Worm (Caenorhabditis elegans) whole organism, late embryonic: ENCODE measurements around the gene clec-219.

Experiments
- T23F11.4 ChIP-seq: fragments of 200-800 bp; sonication (Bioruptor generic); optimal IDR thresholded peaks from 2 replicates; lab custom pipeline; 2018; ENCODE audit warnings: mild to moderate bottlenecking, missing genetic modification characterization, missing compliant biosample characterization
- ahr-1 ChIP-seq: sonication (generic microtip); optimal IDR thresholded peaks from 2 replicates; lab custom pipeline; 2016; ENCODE audit warnings: missing genetic modification characterization, missing compliant biosample characterization
- ceh-18 ChIP-seq: sonication (generic microtip); optimal IDR thresholded peaks from 2 replicates; lab custom pipeline; 2016; ENCODE audit warnings: missing genetic modification characterization, missing compliant biosample characterization
- ceh-22 ChIP-seq: sonication (generic microtip); optimal IDR thresholded peaks from 2 replicates; lab custom pipeline; 2017; ENCODE audit warnings: missing biosample characterization, missing genetic modification characterization
- ceh-30 ChIP-seq: fragments of 150-350 bp; optimal IDR thresholded peaks from 2 replicates; lab custom pipeline; 2014; ENCODE audit warnings: missing biosample characterization, missing genetic modification characterization
- ceh-31 ChIP-seq: sonication (generic microtip); optimal IDR thresholded peaks from 2 replicates; lab custom pipeline; 2016; ENCODE audit warnings: missing genetic modification characterization, missing compliant biosample characterization
- ceh-34 ChIP-seq: sonication (generic microtip); optimal IDR thresholded peaks from 2 replicates; lab custom pipeline; 2016; ENCODE audit warnings: mild to moderate bottlenecking, missing genetic modification characterization, missing compliant biosample characterization
- ceh-45 ChIP-seq: fragments of 200-800 bp; sonication (Bioruptor generic); IDR thresholded peaks from 2 replicates; pipeline ENCODE4 v1.3.6; 2022; ENCODE audit warnings: missing genetic modification reagents, missing genetic modification characterization, missing compliant biosample characterization
- ceh-48 ChIP-seq: sonication (generic microtip); optimal IDR thresholded peaks from 2 replicates; lab custom pipeline; 2016; ENCODE audit warnings: missing genetic modification characterization, inconsistent platforms, missing compliant biosample characterization
- ceh-6 ChIP-seq: fragments of 200-800 bp; sonication (Bioruptor generic); optimal IDR thresholded peaks from 2 replicates; lab custom pipeline; 2018; ENCODE audit warnings: mild to moderate bottlenecking, missing genetic modification characterization, missing compliant biosample characterization
- ceh-9 ChIP-seq: sonication (generic microtip); optimal IDR thresholded peaks from 2 replicates; lab custom pipeline; 2016; ENCODE audit warnings: mild to moderate bottlenecking, missing genetic modification characterization, inconsistent platforms, missing compliant biosample characterization
- elt-2 ChIP-seq: sonication (generic microtip); optimal IDR thresholded peaks from 2 replicates; lab custom pipeline; 2016; ENCODE audit warnings: missing genetic modification reagents, missing genetic modification characterization, missing compliant biosample characterization
- elt-4 ChIP-seq: sonication (generic microtip); optimal IDR thresholded peaks from 2 replicates; lab custom pipeline; 2016; ENCODE audit warnings: missing genetic modification characterization, missing compliant biosample characterization
- ets-4 ChIP-seq: sonication (generic microtip); optimal IDR thresholded peaks from 2 replicates; lab custom pipeline; 2016; ENCODE audit warnings: missing genetic modification characterization, missing compliant biosample characterization
- eyg-1 ChIP-seq: sonication (generic microtip); optimal IDR thresholded peaks from 2 replicates; lab custom pipeline; 2016; ENCODE audit warnings: missing genotype, missing genetic modification characterization, missing compliant biosample characterization
- fax-1 ChIP-seq: sonication (generic microtip); optimal IDR thresholded peaks from 2 replicates; lab custom pipeline; 2016; ENCODE audit warnings: missing genotype, missing genetic modification characterization, missing compliant biosample characterization
- fkh-10 ChIP-seq: fragments of 150-350 bp; optimal IDR thresholded peaks from 2 replicates; lab custom pipeline; 2014; ENCODE audit warnings: missing biosample characterization, missing genetic modification reagents, missing genetic modification characterization
- hlh-30 ChIP-seq: sonication (generic microtip); optimal IDR thresholded peaks from 2 replicates; lab custom pipeline; 2017; ENCODE audit warnings: antibody characterized with exemption, missing genetic modification characterization, missing compliant biosample characterization; ENCODE audit not compliant: insufficient read depth
- hlh-6 ChIP-seq: sonication (generic microtip); optimal IDR thresholded peaks from 2 replicates; lab custom pipeline; 2016; ENCODE audit warnings: missing genotype, missing genetic modification characterization, missing compliant biosample characterization
- hlh-8 ChIP-seq: sonication (generic microtip); optimal IDR thresholded peaks from 2 replicates; lab custom pipeline; 2016; ENCODE audit warnings: missing genotype, missing genetic modification characterization, missing compliant biosample characterization
- lin-11 ChIP-seq: fragments of 200-800 bp; sonication (Bioruptor generic); optimal IDR thresholded peaks from 2 replicates; lab custom pipeline; 2018; ENCODE audit warnings: mild to moderate bottlenecking, missing genetic modification characterization, missing compliant biosample characterization
- madf-2 ChIP-seq: sonication (generic microtip); optimal IDR thresholded peaks from 2 replicates; lab custom pipeline; 2017; ENCODE audit warnings: missing genetic modification characterization, missing compliant biosample characterization
- mec-3 ChIP-seq: sonication (generic microtip); optimal IDR thresholded peaks from 2 replicates; lab custom pipeline; 2016; ENCODE audit warnings: borderline replicate concordance, missing genetic modification characterization, missing compliant biosample characterization
- nfya-1 ChIP-seq: sonication (generic microtip); optimal IDR thresholded peaks from 2 replicates; lab custom pipeline; 2017; ENCODE audit warnings: missing genetic modification characterization, mild to moderate bottlenecking, missing compliant biosample characterization, antibody characterized with exemption, moderate library complexity
- nhr-11 ChIP-seq: fragments of 150-350 bp; optimal IDR thresholded peaks from 2 replicates; lab custom pipeline; 2014; ENCODE audit warnings: missing biosample characterization, missing genetic modification characterization
- nhr-232 ChIP-seq: sonication (generic microtip); optimal IDR thresholded peaks from 2 replicates; lab custom pipeline; 2016; ENCODE audit warnings: missing genetic modification characterization, missing compliant biosample characterization
- npax-4 ChIP-seq: sonication (generic microtip); optimal IDR thresholded peaks from 2 replicates; lab custom pipeline; 2016; ENCODE audit warnings: missing genetic modification characterization, missing compliant biosample characterization
- odd-2 ChIP-seq: sonication (generic microtip); optimal IDR thresholded peaks from 2 replicates; lab custom pipeline; 2017; ENCODE audit warnings: antibody characterized with exemption, mild to moderate bottlenecking, missing genetic modification characterization, missing compliant biosample characterization
- pag-3 ChIP-seq: sonication (generic microtip); optimal IDR thresholded peaks from 2 replicates; lab custom pipeline; 2016; ENCODE audit warnings: missing compliant biosample characterization, missing genetic modification characterization, borderline replicate concordance
- pat-9 ChIP-seq: fragments of 200-800 bp; sonication (Bioruptor generic); optimal IDR thresholded peaks from 2 replicates; lab custom pipeline; 2018; ENCODE audit warnings: mild to moderate bottlenecking, missing genetic modification characterization, moderate library complexity, missing compliant biosample characterization
- pqm-1 ChIP-seq: sonication (generic microtip); optimal IDR thresholded peaks from 2 replicates; lab custom pipeline; 2016; ENCODE audit warnings: missing genetic modification characterization, missing compliant biosample characterization
- sdc-2 ChIP-seq: sonication (generic microtip); optimal IDR thresholded peaks from 2 replicates; lab custom pipeline; 2016; ENCODE audit warnings: missing genotype, missing genetic modification characterization, missing compliant biosample characterization
- tbx-2 ChIP-seq: sonication (generic microtip); optimal IDR thresholded peaks from 2 replicates; lab custom pipeline; 2016; ENCODE audit warnings: missing genetic modification characterization, missing compliant biosample characterization
- unc-3 ChIP-seq, 2 experiments: fragments of 200-800 bp in 1 of 2; sonication (Bioruptor generic) in 1 of 2; sonication (generic microtip) in 1 of 2; conservative IDR thresholded peaks in 1 of 2; optimal IDR thresholded peaks in 1 of 2; 2 replicates each; pipeline versions ENCODE4 v1.3.6 to Lab custom; 2016 to 2022; ENCODE audit warnings: missing compliant biosample characterization in 2 of 2, missing genetic modification characterization in 2 of 2, missing genetic modification reagents in 1 of 2
- unc-55 ChIP-seq: sonication (generic microtip); optimal IDR thresholded peaks from 2 replicates; lab custom pipeline; 2017; ENCODE audit warnings: missing biosample characterization, missing genetic modification reagents, missing genetic modification characterization
- zip-5 ChIP-seq: sonication (generic microtip); optimal IDR thresholded peaks from 2 replicates; lab custom pipeline; 2016; ENCODE audit warnings: missing genetic modification characterization, missing compliant biosample characterization

clec-219 gene

DNA sequence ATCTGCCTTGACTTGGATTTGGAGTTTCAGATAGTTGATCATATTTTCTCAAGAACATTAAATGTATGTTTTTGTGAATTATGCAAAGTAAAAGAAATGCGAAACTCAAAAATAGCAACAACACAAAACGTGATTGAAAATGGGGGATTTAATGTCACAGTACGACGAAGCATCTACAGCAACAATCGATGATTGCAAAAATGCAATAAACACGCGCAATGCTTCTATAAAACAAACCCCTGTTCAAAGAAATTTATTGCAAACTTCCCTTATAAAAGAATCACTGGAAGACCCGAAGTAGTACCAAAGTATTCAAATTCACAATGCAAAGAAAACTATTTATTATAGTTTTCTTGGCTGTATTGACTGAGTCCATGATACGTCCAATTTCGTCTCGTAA lies at the start of gene clec-219:
Gene clec-219 (plus strand): TSS at position 301 of the 400 bp plus-strand sequence.
- TF ChIP-seq nhr-11 (tag; lab: Kevin White, UChicago) = no peak
- TF ChIP-seq zip-5 (tag; lab: Kevin White, UChicago) = no peak
- no peak for TF ChIP-seq npax-4
- TF ChIP-seq ceh-31 (tag; lab: Kevin White, UChicago) = no peak
- TF ChIP-seq ceh-45 = no peak
- no peak for TF ChIP-seq ceh-6
- no peak for TF ChIP-seq fax-1 (tag; lab: Kevin White, UChicago)
- no peak for TF ChIP-seq fkh-10 (GFP tag; lab: Kevin White, UChicago)
- TF ChIP-seq ceh-34 = no peak
- TF ChIP-seq unc-55 (GFP tag; lab: Kevin White, UChicago) = no peak
- TF ChIP-seq lin-11 = no peak
- TF ChIP-seq tbx-2 (tag; lab: Kevin White, UChicago) = no peak
- TF ChIP-seq nhr-232 (tag; lab: Kevin White, UChicago) = no peak
- no peak for TF ChIP-seq odd-2 (tag; lab: Kevin White, UChicago)
- no peak for TF ChIP-seq hlh-6
- TF ChIP-seq unc-3 (GFP tag; conservative IDR thresholded peaks at IDR 0.05; lab: Robert Waterston, UW) = no peak
- TF ChIP-seq unc-3 (tag; optimal IDR thresholded peaks at IDR 0.05; lab: Kevin White, UChicago) = no peak
- no peak for TF ChIP-seq pag-3 (tag; lab: Kevin White, UChicago)
- no peak for TF ChIP-seq ceh-30 (tag; lab: Kevin White, UChicago)
- TF ChIP-seq, all 69 proteins: peak for 0

DNA sequence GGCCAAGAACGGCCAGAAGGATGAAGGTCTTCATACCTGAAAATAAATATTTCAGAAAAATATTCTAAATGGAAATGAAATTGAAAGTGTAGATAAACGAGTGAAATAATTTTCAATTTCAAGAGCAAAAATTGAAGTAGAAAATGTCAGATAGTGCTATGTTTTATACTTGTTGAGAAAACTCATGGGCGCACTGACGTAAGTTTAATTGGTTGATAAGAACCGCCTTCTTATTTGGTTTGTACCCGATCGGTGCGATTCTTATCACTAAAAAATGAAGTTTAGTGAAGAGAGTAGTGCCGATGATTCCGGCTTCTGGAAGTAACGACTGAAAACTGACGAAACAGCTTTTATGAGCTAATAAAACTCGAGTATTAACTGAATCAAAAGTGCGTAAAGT lies 49.3 kb upstream of the clec-219 start, which contains the start of the genes asp-6 and asp-12:
Gene asp-6 (minus strand): TSS at position 36 of the 400 bp plus-strand sequence.
Gene asp-12 (plus strand): TSS at position 309 of the 400 bp plus-strand sequence.
- TF ChIP-seq zip-5 (tag; lab: Kevin White, UChicago) (no peak), pqm-1 (tag; lab: Kevin White, UChicago) (peak; percentile 2), elt-2 (tag; lab: Kevin White, UChicago) (peak; percentile 46)
- TF ChIP-seq, all 69 proteins: peak for 2

DNA sequence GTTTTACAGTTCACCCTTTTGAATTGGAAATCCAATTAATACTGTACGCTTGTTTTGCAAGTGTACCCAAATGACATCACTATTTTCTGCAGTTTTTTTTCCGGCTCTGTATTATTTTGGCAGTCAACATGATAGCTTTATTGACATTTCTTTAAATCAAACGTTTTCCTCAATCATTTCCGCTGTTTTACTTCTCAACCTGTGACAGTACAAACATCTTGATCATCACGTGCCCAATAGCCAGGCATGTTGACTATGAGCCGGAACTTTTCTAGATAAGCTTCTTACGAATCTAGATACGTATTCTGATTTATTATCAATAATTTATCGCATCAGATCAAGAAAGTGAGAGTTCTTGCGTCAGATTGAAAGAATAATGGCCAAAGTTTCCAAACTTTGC lies 48.4 kb upstream of the clec-219 start:
- TF ChIP-seq ceh-18 (no peak), eyg-1 (no peak)

DNA sequence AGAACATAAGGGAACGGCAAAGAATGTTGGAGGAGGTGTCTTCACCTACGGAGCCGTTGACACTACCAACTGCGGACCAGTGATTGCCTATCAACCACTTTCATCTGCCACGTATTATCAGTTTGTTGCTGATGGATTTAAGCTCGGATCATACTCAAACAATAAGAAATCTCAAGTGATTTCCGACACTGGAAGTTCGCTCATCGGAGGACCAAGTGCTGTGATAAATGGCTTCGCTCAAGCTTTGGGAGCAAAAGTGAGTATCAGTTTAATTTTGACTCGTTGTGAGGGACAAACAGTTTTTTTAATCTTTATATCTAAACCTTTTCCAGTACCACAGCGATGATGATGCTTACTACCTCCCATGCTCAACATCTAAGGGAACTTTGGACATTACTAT lies 46.8 kb upstream of the clec-219 start:
- TF ChIP-seq T23F11.4 (GFP tag; lab: Kevin White, UChicago) (no peak), hlh-6 (no peak), ceh-9 (no peak), ahr-1 (no peak), elt-4 (tag; lab: Kevin White, UChicago) (no peak), pat-9 (tag; lab: Kevin White, UChicago) (no peak), unc-55 (GFP tag; lab: Kevin White, UChicago) (no peak), nfya-1 (no peak), ets-4 (tag; lab: Kevin White, UChicago) (no peak), madf-2 (no peak), ceh-22 (tag; lab: Kevin White, UChicago) (no peak), ceh-18 (no peak), sdc-2 (tag; lab: Kevin White, UChicago) (no peak), ceh-30 (tag; lab: Kevin White, UChicago) (no peak), ceh-48 (tag; lab: Kevin White, UChicago) (no peak), mec-3 (tag; lab: Kevin White, UChicago) (no peak), lin-11 (no peak), ceh-34 (no peak), hlh-30 (no peak)
- TF ChIP-seq, all 69 proteins: peak for 0

DNA sequence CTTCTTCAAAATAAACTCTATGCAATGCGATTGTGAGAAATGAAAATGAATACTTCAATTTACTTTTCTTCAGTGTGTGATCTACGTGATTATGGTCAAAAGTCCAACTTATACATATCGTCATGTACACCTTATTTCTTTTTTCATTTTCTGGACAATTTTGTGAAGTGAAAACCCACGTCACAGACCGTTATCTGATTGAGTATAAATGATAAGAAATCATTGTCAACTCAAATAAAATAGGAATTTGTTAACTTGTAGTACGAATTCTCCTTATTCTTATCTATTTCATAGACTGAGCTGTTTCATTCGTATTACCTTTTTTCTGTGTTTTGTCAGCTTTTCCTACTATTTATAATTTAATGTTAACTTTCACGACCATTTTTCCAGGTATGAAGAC lies 46.2 kb upstream of the clec-219 start, which contains the start of gene asp-5:
Gene asp-5 (plus strand): TSS at position 391 of the 400 bp plus-strand sequence.
- TF ChIP-seq elt-2 (tag; lab: Kevin White, UChicago) = peak; percentile 34
- no peak for TF ChIP-seq hlh-8
- TF ChIP-seq, all 69 proteins: peak for 1
